Worm (Caenorhabditis elegans) whole organism, late embryonic: Measurements from ENCODE around the gene dao-2.

Experiments
- C08G9.2 ChIP-seq: sonication (generic microtip); optimal IDR thresholded peaks from 2 replicates; lab custom pipeline; 2016; ENCODE audit warnings: mild to moderate bottlenecking, missing genetic modification characterization, moderate library complexity, missing compliant biosample characterization
- T23F11.4 ChIP-seq: fragments of 200-800 bp; sonication (Bioruptor generic); optimal IDR thresholded peaks from 2 replicates; lab custom pipeline; 2018; ENCODE audit warnings: mild to moderate bottlenecking, missing genetic modification characterization, missing compliant biosample characterization
- ets-4 ChIP-seq: sonication (generic microtip); optimal IDR thresholded peaks from 2 replicates; lab custom pipeline; 2016; ENCODE audit warnings: missing genetic modification characterization, missing compliant biosample characterization
- hlh-13 ChIP-seq: fragments of 200-800 bp; sonication (Bioruptor generic); optimal IDR thresholded peaks from 2 replicates; lab custom pipeline; 2018; ENCODE audit warnings: mild to moderate bottlenecking, missing genetic modification characterization, missing compliant biosample characterization
- hlh-30 ChIP-seq: sonication (generic microtip); optimal IDR thresholded peaks from 2 replicates; lab custom pipeline; 2017; ENCODE audit warnings: antibody characterized with exemption, missing genetic modification characterization, missing compliant biosample characterization; ENCODE audit not compliant: insufficient read depth
- nfya-1 ChIP-seq: sonication (generic microtip); optimal IDR thresholded peaks from 2 replicates; lab custom pipeline; 2017; ENCODE audit warnings: missing genetic modification characterization, mild to moderate bottlenecking, missing compliant biosample characterization, antibody characterized with exemption, moderate library complexity
- nhr-11 ChIP-seq: fragments of 150-350 bp; optimal IDR thresholded peaks from 2 replicates; lab custom pipeline; 2014; ENCODE audit warnings: missing biosample characterization, missing genetic modification characterization

- TF ChIP-seq nfya-1 (no peak), T23F11.4 (no peak), hlh-13 (GFP tag; lab: Kevin White, UChicago) (no peak), C08G9.2 (tag; lab: Kevin White, UChicago) (no peak), ets-4 (tag; lab: Kevin White, UChicago) (no peak), nhr-11 (tag; lab: Kevin White, UChicago) (no peak), hlh-30 (tag; lab: Kevin White, UChicago) (no peak)
These were observed 39.6 kb upstream of the dao-2 start, which contains the start of the genes B0304.4 and B0304.2 for ce11 chrII:4523122-4523672.
